Fruit fly (Drosophila melanogaster) whole organism, prepupa: ENCODE measurements around the gene Drsl6.

Source experiments
- Blimp-1 ChIP-seq: fragments of 200-800 bp; sonication (Bioruptor generic); optimal IDR thresholded peaks from 3 replicates; lab custom pipeline; 2017; ENCODE audit warnings: missing biosample characterization, missing genetic modification characterization, mild to moderate bottlenecking, moderate library complexity, missing genetic modification reagents
- CG10631 ChIP-seq: fragments of 200-800 bp; sonication (Bioruptor generic); optimal IDR thresholded peaks from 2 replicates; lab custom pipeline; 2016; ENCODE audit warnings: missing biosample characterization, missing genetic modification characterization
- CG10669 ChIP-seq: fragments of 200-800 bp; sonication (Bioruptor generic); optimal IDR thresholded peaks from 3 replicates; lab custom pipeline; 2018; ENCODE audit warnings: missing biosample characterization, mild to moderate bottlenecking, missing genetic modification characterization, moderate library complexity
- CG11762 ChIP-seq: fragments of 200-800 bp; sonication (Bioruptor generic); optimal IDR thresholded peaks from 3 replicates; lab custom pipeline; 2016; ENCODE audit warnings: missing biosample characterization, missing genetic modification characterization; ENCODE audit not compliant: insufficient read depth
- CG15336 ChIP-seq: fragments of 200-800 bp; sonication (Bioruptor generic); IDR thresholded peaks from 2 replicates; pipeline ENCODE4 v1.3.6; 2022; ENCODE audit warnings: missing biosample characterization, missing genetic modification characterization
- CG1621 ChIP-seq: fragments of 200-800 bp; sonication (Bioruptor generic); optimal IDR thresholded peaks from 3 replicates; lab custom pipeline; 2018; ENCODE audit warnings: missing biosample characterization, mild to moderate bottlenecking, missing genetic modification characterization
- CG16779 ChIP-seq: fragments of 200-800 bp; sonication (Bioruptor generic); optimal IDR thresholded peaks from 3 replicates; lab custom pipeline; 2017; ENCODE audit warnings: missing biosample characterization, mild to moderate bottlenecking, missing genetic modification characterization
- CG3032 ChIP-seq: fragments of 200-800 bp; optimal IDR thresholded peaks from 2 replicates; lab custom pipeline; 2019; ENCODE audit warnings: missing biosample characterization, mild to moderate bottlenecking, missing genetic modification characterization, moderate library complexity
- CG32006 ChIP-seq: fragments of 200-800 bp; sonication (Bioruptor generic); optimal IDR thresholded peaks from 3 replicates; lab custom pipeline; 2017; ENCODE audit warnings: missing biosample characterization, mild to moderate bottlenecking, missing genetic modification characterization
- CG34406 ChIP-seq: fragments of 200-800 bp; sonication (Bioruptor generic); optimal IDR thresholded peaks from 3 replicates; lab custom pipeline; 2016; ENCODE audit warnings: missing biosample characterization, missing genetic modification characterization
- CG3919 ChIP-seq: fragments of 200-800 bp; sonication (Bioruptor generic); optimal IDR thresholded peaks from 3 replicates; lab custom pipeline; 2016; ENCODE audit warnings: missing biosample characterization, missing genetic modification characterization
- CG4318 ChIP-seq: fragments of 200-800 bp; sonication (Bioruptor generic); optimal IDR thresholded peaks from 3 replicates; lab custom pipeline; 2017; ENCODE audit warnings: missing biosample characterization, mild to moderate bottlenecking, missing genetic modification characterization
- CG6163 ChIP-seq: fragments of 200-800 bp; sonication (Bioruptor generic); IDR thresholded peaks from 3 replicates; pipeline ENCODE4 v1.3.6; 2022; ENCODE audit warnings: missing biosample characterization, missing genetic modification characterization
- CG6276 ChIP-seq: fragments of 200-800 bp; sonication (Bioruptor generic); optimal IDR thresholded peaks from 2 replicates; lab custom pipeline; 2017; ENCODE audit warnings: missing biosample characterization, mild to moderate bottlenecking, missing genetic modification characterization
- CG6808 ChIP-seq: fragments of 200-800 bp; sonication (Bioruptor generic); optimal IDR thresholded peaks from 3 replicates; lab custom pipeline; 2017; ENCODE audit warnings: missing biosample characterization, missing genetic modification characterization, mild to moderate bottlenecking, moderate library complexity, missing genetic modification reagents
- CG6854 ChIP-seq: fragments of 200-800 bp; sonication (Bioruptor generic); optimal IDR thresholded peaks from 2 replicates; lab custom pipeline; 2017; ENCODE audit warnings: missing biosample characterization, mild to moderate bottlenecking, missing genetic modification characterization
- CG7368 ChIP-seq: fragments of 200-800 bp; sonication (Bioruptor generic); optimal IDR thresholded peaks from 3 replicates; lab custom pipeline; 2016; ENCODE audit warnings: missing biosample characterization, missing genetic modification characterization
- CG8119 ChIP-seq: fragments of 200-800 bp; sonication (Bioruptor generic); IDR thresholded peaks from 3 replicates; pipeline ENCODE4 v1.3.6; 2022; ENCODE audit warnings: missing biosample characterization, missing genetic modification characterization
- CG8319 ChIP-seq: fragments of 200-800 bp; sonication (Bioruptor generic); optimal IDR thresholded peaks from 3 replicates; lab custom pipeline; 2016; ENCODE audit warnings: missing biosample characterization, missing genetic modification characterization
- CG9139 ChIP-seq: fragments of 200-800 bp; sonication (Bioruptor generic); optimal IDR thresholded peaks from 3 replicates; lab custom pipeline; 2017; ENCODE audit warnings: missing biosample characterization, mild to moderate bottlenecking, missing genetic modification characterization
- Eip75B ChIP-seq: fragments of 200-800 bp; sonication (Bioruptor generic); optimal IDR thresholded peaks from 3 replicates; lab custom pipeline; 2016; ENCODE audit warnings: missing biosample characterization, missing genetic modification characterization
- Eip78C ChIP-seq: fragments of 200-800 bp; sonication (Bioruptor generic); peaks from one replicate; lab custom pipeline; 2016; ENCODE audit warnings: missing biosample characterization, missing genetic modification characterization
- Ets21C ChIP-seq: fragments of 200-800 bp; sonication (Bioruptor generic); optimal IDR thresholded peaks from 3 replicates; lab custom pipeline; 2016; ENCODE audit warnings: missing biosample characterization, missing genetic modification characterization
- Ets96B ChIP-seq: fragments of 200-800 bp; optimal IDR thresholded peaks from 2 replicates; lab custom pipeline; 2019; ENCODE audit warnings: missing biosample characterization, mild to moderate bottlenecking, missing genetic modification characterization, moderate library complexity
- Gug ChIP-seq: fragments of 200-800 bp; sonication (Bioruptor generic); IDR thresholded peaks from 2 replicates; pipeline ENCODE4 v1.3.6; 2022; ENCODE audit warnings: missing biosample characterization, missing genetic modification characterization
- Hr39 ChIP-seq: fragments of 200-800 bp; sonication (Bioruptor generic); optimal IDR thresholded peaks from 2 replicates; lab custom pipeline; 2016; ENCODE audit warnings: missing biosample characterization, missing genetic modification characterization
- Hr4 ChIP-seq: fragments of 200-800 bp; sonication (Bioruptor generic); optimal IDR thresholded peaks from 3 replicates; lab custom pipeline; 2016; ENCODE audit warnings: missing biosample characterization, missing genetic modification characterization
- Lpt ChIP-seq: fragments of 200-800 bp; sonication (Bioruptor generic); optimal IDR thresholded peaks from 3 replicates; lab custom pipeline; 2016; ENCODE audit warnings: missing biosample characterization, missing genetic modification characterization
- Met ChIP-seq: fragments of 200-800 bp; sonication (Bioruptor generic); optimal IDR thresholded peaks from 3 replicates; lab custom pipeline; 2016; ENCODE audit warnings: missing biosample characterization, missing genetic modification characterization
- OdsH ChIP-seq: fragments of 200-800 bp; sonication (Bioruptor generic); optimal IDR thresholded peaks from 3 replicates; lab custom pipeline; 2016; ENCODE audit warnings: missing biosample characterization, missing genetic modification characterization
- Sox14 ChIP-seq: fragments of 200-800 bp; sonication (Bioruptor generic); optimal IDR thresholded peaks from 3 replicates; lab custom pipeline; 2016; ENCODE audit warnings: missing biosample characterization, missing genetic modification characterization
- achi ChIP-seq: fragments of 200-800 bp; sonication (Bioruptor generic); optimal IDR thresholded peaks from 3 replicates; lab custom pipeline; 2016; ENCODE audit warnings: missing biosample characterization, missing genetic modification characterization
- acj6 ChIP-seq: fragments of 200-800 bp; sonication (Bioruptor generic); optimal IDR thresholded peaks from 3 replicates; lab custom pipeline; 2016; ENCODE audit warnings: missing biosample characterization, missing genetic modification characterization
- dac ChIP-seq: fragments of 200-800 bp; sonication (Bioruptor generic); optimal IDR thresholded peaks from 2 replicates; lab custom pipeline; 2017; ENCODE audit warnings: missing biosample characterization, mild to moderate bottlenecking, missing genetic modification characterization
- eg ChIP-seq: fragments of 200-800 bp; sonication (Bioruptor generic); IDR thresholded peaks from 3 replicates; pipeline ENCODE4 v1.3.6; 2022; ENCODE audit warnings: missing biosample characterization, missing genetic modification characterization
- esn ChIP-seq: fragments of 200-800 bp; sonication (Bioruptor generic); optimal IDR thresholded peaks from 2 replicates; lab custom pipeline; 2016; ENCODE audit warnings: missing biosample characterization, mild to moderate bottlenecking, missing genetic modification characterization, moderate library complexity
- pdm3 ChIP-seq: fragments of 200-800 bp; sonication (Bioruptor generic); optimal IDR thresholded peaks from 3 replicates; lab custom pipeline; 2016; ENCODE audit warnings: missing biosample characterization, missing genetic modification characterization
- salr ChIP-seq, 2 experiments: fragments of 200-800 bp; sonication (Bioruptor generic); optimal IDR thresholded peaks; 3 replicates each; lab custom pipeline; 2016 to 2018; ENCODE audit warnings: missing biosample characterization in 2 of 2, missing genetic modification characterization in 2 of 2, mild to moderate bottlenecking in 1 of 2
- ss ChIP-seq, 2 experiments: fragments of 200-800 bp; sonication (Bioruptor generic); optimal IDR thresholded peaks; 2 replicates in 1 of 2; 3 replicates in 1 of 2; lab custom pipeline; 2017 to 2018; ENCODE audit warnings: mild to moderate bottlenecking in 2 of 2, missing biosample characterization in 2 of 2, missing genetic modification characterization in 2 of 2, moderate library complexity in 1 of 2
- svp ChIP-seq: fragments of 200-800 bp; sonication (Bioruptor generic); peaks from one replicate; lab custom pipeline; 2016; ENCODE audit warnings: missing biosample characterization, missing genetic modification characterization
- topi ChIP-seq: fragments of 200-800 bp; sonication (Bioruptor generic); optimal IDR thresholded peaks from 3 replicates; lab custom pipeline; 2016; ENCODE audit warnings: missing biosample characterization, missing genetic modification characterization
- vri ChIP-seq: fragments of 200-800 bp; sonication (Bioruptor generic); optimal IDR thresholded peaks from 3 replicates; lab custom pipeline; 2016; ENCODE audit warnings: missing biosample characterization, mild to moderate bottlenecking, missing genetic modification characterization

Drsl6 gene

dm6 chr3L:3342307-3342940, 6.2 kb upstream of the Drsl6 start (continued):
- peak; percentile 50 for TF ChIP-seq achi (GFP tag; lab: Kevin White, UChicago)
- TF ChIP-seq CG3032 (tag; lab: Kevin White, UChicago): peak; percentile 58
- TF ChIP-seq dac (GFP tag; lab: Kevin White, UChicago): no peak
- TF ChIP-seq Sox14: peak; percentile 77
- peak; percentile 61 for TF ChIP-seq CG34406 (GFP tag; lab: Kevin White, UChicago)
- TF ChIP-seq ss (GFP tag; optimal IDR thresholded peaks at IDR 0.05; lab: Kevin White, UChicago): peak; percentile 34 to 57
- TF ChIP-seq Ets96B: peak; percentile 70
- peak; percentile 72 for TF ChIP-seq Ets21C (GFP tag; lab: Kevin White, UChicago)
- TF ChIP-seq svp (GFP tag; lab: Kevin White, UChicago): peak; percentile 89
- TF ChIP-seq Hr39: peak; percentile 82
- TF ChIP-seq CG8319 (GFP tag; lab: Kevin White, UChicago): peak; percentile 15
- peak; percentile 73 for TF ChIP-seq acj6 (GFP tag; lab: Kevin White, UChicago)
- no peak for TF ChIP-seq CG4318 (GFP tag; lab: Kevin White, UChicago)
- no peak for TF ChIP-seq CG9139 (GFP tag; lab: Kevin White, UChicago)

- TF ChIP-seq CG6163 (GFP tag; lab: Robert Waterston, UW): no peak
- peak; percentile 39 for TF ChIP-seq Hr39
- TF ChIP-seq esn: peak; percentile 6
- TF ChIP-seq CG9139 (GFP tag; lab: Kevin White, UChicago): no peak
- TF ChIP-seq Met: peak; percentile 37
- peak; percentile 65 for TF ChIP-seq vri (GFP tag; lab: Kevin White, UChicago)
- peak; percentile 94 for TF ChIP-seq svp (GFP tag; lab: Kevin White, UChicago)
- no peak for TF ChIP-seq Eip75B (GFP tag; lab: Kevin White, UChicago)
- TF ChIP-seq acj6 (GFP tag; lab: Kevin White, UChicago): no peak
- no peak for TF ChIP-seq Sox14
- TF ChIP-seq CG6854 (GFP tag; lab: Kevin White, UChicago): no peak
- TF ChIP-seq CG3032 (tag; lab: Kevin White, UChicago): no peak
- no peak for TF ChIP-seq dac (GFP tag; lab: Kevin White, UChicago)
Measured at dm6 chr3L:3339695-3340226, 3.5 kb upstream of the Drsl6 start.

dm6 chr3L:3338882-3339590, 2.8 kb upstream of the Drsl6 start:
- TF ChIP-seq CG7368 (peak; percentile 8), esn (no peak), dac (GFP tag; lab: Kevin White, UChicago) (peak; percentile 59), CG10631 (GFP tag; lab: Kevin White, UChicago) (peak; percentile 8), topi (peak; percentile 18), CG8119 (GFP tag; lab: Robert Waterston, UW) (peak; percentile 89), Eip78C (GFP tag; lab: Kevin White, UChicago) (peak; percentile 58), CG3919 (GFP tag; lab: Kevin White, UChicago) (peak; percentile 55), Blimp-1 (GFP tag; lab: Kevin White, UChicago) (no peak), Hr39 (no peak), ss (GFP tag; optimal IDR thresholded peaks at IDR 0.05; lab: Kevin White, UChicago) (no peak), Hr4 (GFP tag; lab: Kevin White, UChicago) (peak; percentile 76), CG6854 (GFP tag; lab: Kevin White, UChicago) (no peak), CG11762 (peak; percentile 37), Lpt (GFP tag; lab: Kevin White, UChicago) (peak; percentile 1), CG1621 (tag; lab: Kevin White, UChicago) (no peak), achi (GFP tag; lab: Kevin White, UChicago) (peak; percentile 40), Ets96B (peak; percentile 79), eg (GFP tag; lab: Robert Waterston, UW) (peak; percentile 75), CG6276 (GFP tag; lab: Kevin White, UChicago) (peak; percentile 78), CG6808 (GFP tag; lab: Kevin White, UChicago) (peak; percentile 70), OdsH (GFP tag; lab: Kevin White, UChicago) (peak; percentile 48), CG6163 (GFP tag; lab: Robert Waterston, UW) (peak; percentile 41; the same call in 2 of the 3 replicates), Gug (GFP tag; lab: Robert Waterston, UW) (no peak; the same call in 1 of the 2 replicates), CG15336 (GFP tag; lab: Robert Waterston, UW) (peak; percentile 77), Sox14 (peak; percentile 44), pdm3 (GFP tag; lab: Kevin White, UChicago) (peak; percentile 23), CG10669 (GFP tag; lab: Kevin White, UChicago) (peak; percentile 75), CG4318 (GFP tag; lab: Kevin White, UChicago) (peak; percentile 65), CG3032 (tag; lab: Kevin White, UChicago) (peak; percentile 77), salr (GFP tag; optimal IDR thresholded peaks at IDR 0.05; lab: Kevin White, UChicago) (peak in 1 of 2 experiments; percentile 51), CG16779 (tag; lab: Kevin White, UChicago) (peak; percentile 30), CG32006 (GFP tag; lab: Kevin White, UChicago) (peak; percentile 85)
